Worm (Caenorhabditis elegans) whole organism, L4 larva: ENCODE measurements around the gene dyf-19.

ENCODE experiments used
- F10B5.3 ChIP-seq: sonication (generic microtip); optimal IDR thresholded peaks from 2 replicates; lab custom pipeline; 2016; ENCODE audit warnings: mild to moderate bottlenecking, missing genetic modification characterization, missing compliant biosample characterization
- F26F4.8 ChIP-seq: fragments of 200-800 bp; sonication (Bioruptor generic); conservative IDR thresholded peaks from 2 replicates; pipeline ENCODE4 v1.3.6; 2022; ENCODE audit warnings: missing genetic modification characterization, missing compliant biosample characterization
- T20F7.1 ChIP-seq: fragments of 200-800 bp; sonication (Bioruptor generic); optimal IDR thresholded peaks from 2 replicates; lab custom pipeline; 2018; ENCODE audit warnings: mild to moderate bottlenecking, missing genetic modification characterization, missing compliant biosample characterization
- Y48G9A.11 ChIP-seq: fragments of 200-800 bp; sonication (Bioruptor generic); IDR thresholded peaks from 2 replicates; pipeline ENCODE4 v1.3.6; 2022; ENCODE audit warnings: missing genetic modification reagents, missing genetic modification characterization, missing compliant biosample characterization
- aha-1 ChIP-seq: fragments of 150-350 bp; peaks from one replicate; lab custom pipeline; 2014; ENCODE audit warnings: missing biosample characterization, missing genetic modification characterization
- aly-2 ChIP-seq: sonication (generic microtip); optimal IDR thresholded peaks from 2 replicates; lab custom pipeline; 2018; ENCODE audit warnings: missing biosample characterization, missing genetic modification characterization
- ama-1 ChIP-seq: fragments of 150-350 bp; optimal IDR thresholded peaks from 2 replicates; lab custom pipeline; 2014; ENCODE audit warnings: inconsistent platforms, mixed read lengths
- ceh-28 ChIP-seq: fragments of 150-350 bp; optimal IDR thresholded peaks from 2 replicates; lab custom pipeline; 2014; ENCODE audit warnings: missing biosample characterization, missing genetic modification reagents, missing genetic modification characterization
- ceh-44 ChIP-seq: fragments of 200-800 bp; sonication (Bioruptor generic); IDR thresholded peaks from 2 replicates; pipeline ENCODE4 v1.3.6; 2022; ENCODE audit warnings: missing genetic modification reagents, missing genetic modification characterization, missing compliant biosample characterization
- ces-1 ChIP-seq: fragments of 150-350 bp; sonication (generic microtip); optimal IDR thresholded peaks from 4 replicates; lab custom pipeline; 2014; ENCODE audit warnings: missing biosample characterization, missing genetic modification reagents, missing genetic modification characterization
- cey-2 ChIP-seq: sonication (generic microtip); optimal IDR thresholded peaks from 3 replicates; lab custom pipeline; 2017; ENCODE audit warnings: missing genetic modification characterization, mild to moderate bottlenecking, missing compliant biosample characterization, antibody characterized with exemption, borderline replicate concordance; ENCODE audit not compliant: insufficient read depth
- daf-12 ChIP-seq: fragments of 150-350 bp; optimal IDR thresholded peaks from 2 replicates; lab custom pipeline; 2014; ENCODE audit warnings: missing biosample characterization, missing genetic modification reagents, missing genetic modification characterization
- dmd-8 ChIP-seq: fragments of 200-800 bp; sonication (Bioruptor generic); IDR thresholded peaks from 2 replicates; pipeline ENCODE4 v1.3.6; 2022; ENCODE audit warnings: missing genetic modification characterization, missing compliant biosample characterization
- duxl-1 ChIP-seq: sonication (generic microtip); optimal IDR thresholded peaks from 2 replicates; lab custom pipeline; 2016; ENCODE audit warnings: mild to moderate bottlenecking, missing genetic modification characterization, moderate library complexity, missing compliant biosample characterization; ENCODE audit not compliant: poor library complexity
- egl-27 ChIP-seq: sonication (generic microtip); optimal IDR thresholded peaks from 3 replicates; lab custom pipeline; 2017; ENCODE audit warnings: missing biosample characterization, missing genetic modification reagents, missing genetic modification characterization
- egl-43 ChIP-seq: fragments of 200-800 bp; sonication (Bioruptor generic); IDR thresholded peaks from 2 replicates; pipeline ENCODE4 v1.3.6; 2022; ENCODE audit warnings: missing genetic modification reagents, missing genetic modification characterization, missing compliant biosample characterization
- fos-1 ChIP-seq: fragments of 150-350 bp; optimal IDR thresholded peaks from 2 replicates; lab custom pipeline; 2014; ENCODE audit warnings: missing biosample characterization, missing genetic modification characterization
- gei-8 ChIP-seq: fragments of 200-800 bp; sonication (Bioruptor generic); optimal IDR thresholded peaks from 2 replicates; lab custom pipeline; 2018; ENCODE audit warnings: mild to moderate bottlenecking, missing genetic modification characterization, missing compliant biosample characterization
- hif-1 ChIP-seq, 2 experiments: sonication (generic microtip); optimal IDR thresholded peaks; 2 replicates each; lab custom pipeline; 2016 to 2017; ENCODE audit warnings: missing compliant biosample characterization in 2 of 2, missing genetic modification characterization in 2 of 2, missing genetic modification reagents in 2 of 2, missing genotype in 2 of 2, mild to moderate bottlenecking in 1 of 2
- hmg-1.1 ChIP-seq: fragments of 200-800 bp; sonication (Bioruptor generic); IDR thresholded peaks from 2 replicates; pipeline ENCODE4 v1.3.6; 2022; ENCODE audit warnings: missing genetic modification reagents, missing genetic modification characterization, missing compliant biosample characterization
- jun-1 ChIP-seq: fragments of 150-350 bp; optimal IDR thresholded peaks from 2 replicates; lab custom pipeline; 2014; ENCODE audit warnings: missing biosample characterization, missing genetic modification reagents, missing genetic modification characterization
- lim-7 ChIP-seq: fragments of 200-800 bp; sonication (Bioruptor generic); IDR thresholded peaks from 2 replicates; pipeline ENCODE4 v1.3.6; 2022; ENCODE audit warnings: missing genetic modification characterization, missing compliant biosample characterization
- lin-1 ChIP-seq: fragments of 200-800 bp; sonication (Bioruptor generic); IDR thresholded peaks from 2 replicates; pipeline ENCODE4 v1.3.6; 2022; ENCODE audit warnings: missing genetic modification reagents, missing genetic modification characterization, missing compliant biosample characterization
- lin-15B ChIP-seq: fragments of 150-350 bp; sonication (generic microtip); optimal IDR thresholded peaks from 3 replicates; lab custom pipeline; 2014; ENCODE audit warnings: missing biosample characterization, missing genetic modification characterization
- lin-29 ChIP-seq: fragments of 200-800 bp; sonication (Bioruptor generic); IDR thresholded peaks from 2 replicates; pipeline ENCODE4 v1.3.6; 2022; ENCODE audit warnings: missing genetic modification reagents, missing genetic modification characterization, missing compliant biosample characterization
- lin-39 ChIP-seq: fragments of 150-350 bp; optimal IDR thresholded peaks from 2 replicates; lab custom pipeline; 2014; ENCODE audit warnings: missing biosample characterization, missing genetic modification reagents, missing genetic modification characterization
- lir-3 ChIP-seq: sonication (generic microtip); optimal IDR thresholded peaks from 2 replicates; lab custom pipeline; 2016; ENCODE audit warnings: mild to moderate bottlenecking, missing genetic modification characterization, missing compliant biosample characterization
- lsy-2 ChIP-seq, 2 experiments: fragments of 150-350 bp in 1 of 2; sonication (generic microtip) in 1 of 2; optimal IDR thresholded peaks; 2 replicates each; lab custom pipeline; 2014 to 2017; ENCODE audit warnings: missing biosample characterization in 2 of 2, missing genetic modification characterization in 2 of 2
- madf-9 ChIP-seq: fragments of 200-800 bp; sonication (Bioruptor generic); conservative IDR thresholded peaks from 2 replicates; pipeline ENCODE4 v1.3.6; 2022; ENCODE audit warnings: missing genetic modification reagents, missing genetic modification characterization, missing compliant biosample characterization
- mep-1 ChIP-seq: fragments of 150-350 bp; sonication (generic microtip); optimal IDR thresholded peaks from 3 replicates; lab custom pipeline; 2014; ENCODE audit warnings: missing biosample characterization, missing genetic modification characterization
- mxl-3 ChIP-seq: fragments of 200-800 bp; sonication (Bioruptor generic); optimal IDR thresholded peaks from 2 replicates; lab custom pipeline; 2018; ENCODE audit warnings: mild to moderate bottlenecking, missing genetic modification characterization, missing compliant biosample characterization
- nhr-10 ChIP-seq: fragments of 150-350 bp; optimal IDR thresholded peaks from 2 replicates; lab custom pipeline; 2014; ENCODE audit warnings: missing biosample characterization, missing genetic modification characterization
- nhr-102 ChIP-seq: sonication (generic microtip); optimal IDR thresholded peaks from 2 replicates; lab custom pipeline; 2016; ENCODE audit warnings: mild to moderate bottlenecking, missing genetic modification characterization, moderate library complexity, missing compliant biosample characterization
- nhr-11 ChIP-seq: fragments of 150-350 bp; optimal IDR thresholded peaks from 2 replicates; lab custom pipeline; 2014; ENCODE audit warnings: missing biosample characterization, missing genetic modification characterization
- nhr-111 ChIP-seq: fragments of 200-800 bp; sonication (Bioruptor generic); optimal IDR thresholded peaks from 2 replicates; lab custom pipeline; 2018; ENCODE audit warnings: mild to moderate bottlenecking, missing genetic modification characterization, missing compliant biosample characterization
- nhr-237 ChIP-seq: sonication (generic microtip); optimal IDR thresholded peaks from 2 replicates; lab custom pipeline; 2017; ENCODE audit warnings: missing biosample characterization, missing genetic modification characterization
- nhr-76 ChIP-seq: fragments of 150-350 bp; optimal IDR thresholded peaks from 2 replicates; lab custom pipeline; 2014; ENCODE audit warnings: missing biosample characterization, missing genetic modification characterization
- nhr-77 ChIP-seq: fragments of 150-350 bp; optimal IDR thresholded peaks from 2 replicates; lab custom pipeline; 2014; ENCODE audit warnings: missing biosample characterization, missing genetic modification characterization
- php-3 ChIP-seq: fragments of 200-800 bp; sonication (Bioruptor generic); IDR thresholded peaks from 2 replicates; pipeline ENCODE4 v1.3.6; 2022; ENCODE audit warnings: missing genetic modification reagents, missing genetic modification characterization, missing compliant biosample characterization
- pqm-1 ChIP-seq: sonication (generic microtip); optimal IDR thresholded peaks from 2 replicates; lab custom pipeline; 2017; ENCODE audit warnings: missing biosample characterization, missing genetic modification characterization
- rbr-2 ChIP-seq: sonication (generic microtip); optimal IDR thresholded peaks from 2 replicates; lab custom pipeline; 2016; ENCODE audit warnings: missing genotype, missing genetic modification characterization, missing compliant biosample characterization
- set-16 ChIP-seq: fragments of 200-800 bp; sonication (Bioruptor generic); IDR thresholded peaks from 2 replicates; pipeline ENCODE4 v1.3.6; 2022; ENCODE audit warnings: missing genetic modification reagents, missing genetic modification characterization, missing compliant biosample characterization
- skn-1 ChIP-seq: fragments of 150-350 bp; optimal IDR thresholded peaks from 2 replicates; lab custom pipeline; 2014; ENCODE audit warnings: missing biosample characterization, missing genetic modification characterization
- tra-1 ChIP-seq: fragments of 200-800 bp; sonication (Bioruptor generic); IDR thresholded peaks from 2 replicates; pipeline ENCODE4 v1.3.6; 2022; ENCODE audit warnings: missing genetic modification reagents, missing genetic modification characterization, missing compliant biosample characterization
- unc-62 ChIP-seq, 3 experiments: fragments of 150-350 bp in 1 of 3; sonication (generic microtip); optimal IDR thresholded peaks in 2 of 3; peaks in 1 of 3; 1 replicate in 1 of 3; 2 replicates in 2 of 3; lab custom pipeline; 2014 to 2017; ENCODE audit warnings: missing biosample characterization in 3 of 3, missing genetic modification characterization in 3 of 3, missing genetic modification reagents in 3 of 3, missing genotype in 1 of 3
- vab-7 ChIP-seq: fragments of 200-800 bp; sonication (Bioruptor generic); IDR thresholded peaks from 2 replicates; pipeline ENCODE4 v1.3.6; 2022; ENCODE audit warnings: missing genetic modification reagents, missing genetic modification characterization, missing compliant biosample characterization
- zfp-2 ChIP-seq: sonication (generic microtip); optimal IDR thresholded peaks from 2 replicates; lab custom pipeline; 2016; ENCODE audit warnings: mild to moderate bottlenecking, missing genetic modification characterization, missing compliant biosample characterization
- zfp-3 ChIP-seq: fragments of 200-800 bp; sonication (Bioruptor generic); conservative IDR thresholded peaks from 2 replicates; pipeline ENCODE4 v1.3.6; 2022; ENCODE audit warnings: missing genetic modification reagents, missing genetic modification characterization, missing compliant biosample characterization
- zip-11 ChIP-seq: fragments of 200-800 bp; sonication (Bioruptor generic); IDR thresholded peaks from 2 replicates; pipeline ENCODE4 v1.3.6; 2022; ENCODE audit warnings: missing genetic modification characterization, missing compliant biosample characterization
- zip-2 ChIP-seq: fragments of 150-350 bp; optimal IDR thresholded peaks from 2 replicates; lab custom pipeline; 2014; ENCODE audit warnings: missing biosample characterization, missing genetic modification characterization
- ztf-11 ChIP-seq: fragments of 150-350 bp; optimal IDR thresholded peaks from 2 replicates; lab custom pipeline; 2014; ENCODE audit warnings: missing biosample characterization, missing genetic modification characterization
- ztf-7 ChIP-seq: fragments of 150-350 bp; optimal IDR thresholded peaks from 2 replicates; lab custom pipeline; 2014; ENCODE audit warnings: missing biosample characterization, missing genetic modification characterization

Gene dyf-19

DNA sequence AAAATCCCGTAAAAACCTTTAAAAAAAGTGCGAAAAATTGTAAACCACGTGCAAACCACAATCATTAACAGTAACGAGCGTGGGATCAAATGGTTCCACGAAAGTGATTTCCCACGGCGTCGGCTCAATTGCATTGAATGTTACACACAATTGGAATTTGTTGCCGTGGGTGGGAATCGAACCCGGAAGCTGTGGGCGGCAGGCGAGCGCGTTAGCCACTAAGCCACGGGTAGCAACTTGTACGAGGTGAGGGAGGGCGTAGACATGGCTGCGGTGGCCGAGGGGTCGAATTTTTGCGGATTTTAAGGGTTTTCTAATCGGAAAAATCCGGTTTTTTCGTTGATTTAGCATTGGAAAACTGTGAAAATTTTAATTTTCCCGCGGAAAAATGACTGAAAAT, 18.2 kb downstream of the dyf-19 start (continued):
- TF ChIP-seq rbr-2 (tag; lab: Kevin White, UChicago) (peak; percentile 92), duxl-1 (tag; lab: Kevin White, UChicago) (peak; percentile 95), T20F7.1 (GFP tag; lab: Kevin White, UChicago) (no peak), ces-1 (no peak), nhr-76 (tag; lab: Kevin White, UChicago) (no peak), pqm-1 (peak; percentile 18), egl-43 (peak; percentile 99), zfp-2 (tag; lab: Kevin White, UChicago) (peak; percentile 75), lsy-2 (tag; optimal IDR thresholded peaks at IDR 0.05; lab: Kevin White, UChicago) (peak; percentile 11 to 90), unc-62 (GFP tag; optimal IDR thresholded peaks at IDR 0.05 in 1 of 2; lab: Kevin White, UChicago) (peak in 1 of 2 experiments; percentile 84), unc-62 (tag; optimal IDR thresholded peaks at IDR 0.05; lab: Kevin White, UChicago) (no peak), gei-8 (peak; percentile 86), hmg-1.1 (GFP tag; lab: Robert Waterston, UW) (peak; percentile 96), ceh-44 (GFP tag; lab: Robert Waterston, UW) (peak; percentile 97), lin-39 (tag; lab: Kevin White, UChicago) (no peak), F10B5.3 (peak; percentile 87), zip-2 (tag; lab: Kevin White, UChicago) (peak; percentile 81), F26F4.8 (GFP tag; lab: Robert Waterston, UW) (peak; percentile 99), nhr-237 (no peak), vab-7 (GFP tag; lab: Robert Waterston, UW) (peak; percentile 90), mep-1 (tag; lab: Kevin White, UChicago) (peak; percentile 91), ztf-11 (tag; lab: Kevin White, UChicago) (no peak), daf-12 (tag; lab: Kevin White, UChicago) (no peak), dmd-8 (GFP tag; lab: Robert Waterston, UW) (peak; percentile 98), lin-15B (tag; lab: Kevin White, UChicago) (no peak), aha-1 (tag; lab: Kevin White, UChicago) (peak; percentile 97), php-3 (GFP tag; lab: Robert Waterston, UW) (peak; percentile 82), nhr-102 (tag; lab: Kevin White, UChicago) (peak; percentile 90), madf-9 (peak; percentile 96), lim-7 (GFP tag; lab: Robert Waterston, UW) (peak; percentile 97), ztf-7 (peak; percentile 54), nhr-10 (no peak), mxl-3 (GFP tag; lab: Kevin White, UChicago) (no peak), nhr-111 (GFP tag; lab: Kevin White, UChicago) (peak; percentile 93), Y48G9A.11 (GFP tag; lab: Robert Waterston, UW) (peak; percentile 92), fos-1 (tag; lab: Kevin White, UChicago) (no peak), aly-2 (no peak), ceh-28 (no peak), nhr-11 (tag; lab: Kevin White, UChicago) (peak; percentile 70), lin-1 (GFP tag; lab: Robert Waterston, UW) (peak; percentile 87), tra-1 (GFP tag; lab: Robert Waterston, UW) (peak; percentile 88), lir-3 (peak; percentile 79), egl-27 (tag; lab: Kevin White, UChicago) (no peak), skn-1 (tag; lab: Kevin White, UChicago) (no peak), hif-1 (tag; optimal IDR thresholded peaks at IDR 0.05; lab: Kevin White, UChicago) (peak; percentile 21 to 68), set-16 (GFP tag; lab: Robert Waterston, UW) (peak; percentile 81), zfp-3 (GFP tag; lab: Robert Waterston, UW) (peak; percentile 86), jun-1 (tag; lab: Kevin White, UChicago) (peak; percentile 15), zip-11 (GFP tag; lab: Robert Waterston, UW) (peak; percentile 87), nhr-77 (tag; lab: Kevin White, UChicago) (peak; percentile 6), ama-1 (lab: Kevin White, UChicago) (no peak), lin-29 (GFP tag; lab: Robert Waterston, UW) (peak; percentile 75), cey-2 (tag; lab: Kevin White, UChicago) (no peak)
